Worm (Caenorhabditis elegans) whole organism, young adult: ENCODE results near the gene dhs-16.

Experiments used
- F49E8.2 ChIP-seq: sonication (generic microtip); optimal IDR thresholded peaks from 3 replicates; lab custom pipeline; 2017; ENCODE audit warnings: missing genetic modification characterization, mild to moderate bottlenecking, missing compliant biosample characterization, antibody characterized with exemption, moderate library complexity; ENCODE audit not compliant: insufficient read depth
- akir-1 ChIP-seq: fragments of 200-800 bp; sonication (Bioruptor generic); optimal IDR thresholded peaks from 2 replicates; lab custom pipeline; 2018; ENCODE audit warnings: mild to moderate bottlenecking, missing genetic modification characterization, moderate library complexity, missing compliant biosample characterization
- ama-1 ChIP-seq, 3 experiments: fragments of 150-350 bp in 1 of 3; sonication (generic microtip) in 2 of 3; optimal IDR thresholded peaks; 2 replicates each; lab custom pipeline; 2014 to 2018; ENCODE audit warnings: missing biosample characterization in 2 of 3, missing genetic modification characterization in 2 of 3, missing genetic modification reagents in 2 of 3
- ceh-79 ChIP-seq: sonication (generic microtip); optimal IDR thresholded peaks from 2 replicates; lab custom pipeline; 2017; ENCODE audit warnings: mild to moderate bottlenecking, missing genetic modification characterization, missing compliant biosample characterization
- ceh-91 ChIP-seq: fragments of 200-800 bp; sonication (Bioruptor generic); IDR thresholded peaks from 2 replicates; pipeline ENCODE4 v1.3.6; 2022; ENCODE audit warnings: missing genetic modification reagents, missing genetic modification characterization, missing compliant biosample characterization
- egl-44 ChIP-seq: fragments of 200-800 bp; sonication (Bioruptor generic); IDR thresholded peaks from 2 replicates; pipeline ENCODE4 v1.3.6; 2022; ENCODE audit warnings: missing genetic modification reagents, missing genetic modification characterization, missing compliant biosample characterization
- lin-26 ChIP-seq: fragments of 200-800 bp; sonication (Bioruptor generic); IDR thresholded peaks from 2 replicates; pipeline ENCODE4 v1.3.6; 2022; ENCODE audit warnings: missing genetic modification reagents, missing genetic modification characterization, missing compliant biosample characterization
- lin-40 ChIP-seq: sonication (generic microtip); optimal IDR thresholded peaks from 2 replicates; lab custom pipeline; 2016; ENCODE audit warnings: missing genetic modification characterization, mild to moderate bottlenecking, missing compliant biosample characterization, missing genotype, missing genetic modification reagents
- lsy-27 ChIP-seq: sonication (generic microtip); optimal IDR thresholded peaks from 2 replicates; lab custom pipeline; 2017; ENCODE audit warnings: missing genetic modification characterization, mild to moderate bottlenecking, missing compliant biosample characterization, antibody characterized with exemption, missing genotype, borderline replicate concordance; ENCODE audit not compliant: insufficient read depth
- nfya-2 ChIP-seq: fragments of 200-800 bp; sonication (Bioruptor generic); IDR thresholded peaks from 2 replicates; pipeline ENCODE4 v1.3.6; 2022; ENCODE audit warnings: missing genetic modification reagents, missing genetic modification characterization, missing compliant biosample characterization
- unc-62 ChIP-seq: fragments of 150-350 bp; optimal IDR thresholded peaks from 2 replicates; lab custom pipeline; 2014; ENCODE audit warnings: missing biosample characterization, missing genetic modification reagents, missing genetic modification characterization

DNA sequence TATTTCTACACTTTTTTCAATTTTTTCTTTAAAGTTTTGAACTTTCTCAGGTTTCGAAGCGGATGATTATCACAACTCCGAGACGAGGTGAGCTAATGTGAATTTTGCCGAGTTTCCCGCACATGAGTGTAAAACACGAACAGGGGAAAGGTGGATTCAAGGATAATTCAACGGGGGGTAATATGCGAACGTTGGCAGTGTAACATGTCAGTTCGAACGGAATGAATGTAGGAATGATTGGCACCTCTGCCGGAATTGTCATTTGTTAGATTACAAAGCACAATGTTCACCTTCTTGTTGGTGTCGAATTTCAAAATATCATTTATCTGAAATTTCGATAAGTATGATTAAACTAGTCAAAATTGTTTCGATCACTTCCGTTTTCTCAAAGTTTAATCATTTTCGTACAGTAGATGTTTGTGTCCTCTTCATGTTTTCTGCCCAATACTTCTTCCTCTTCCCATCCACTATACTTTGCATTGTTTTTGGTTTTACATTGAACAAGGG is 35.5 kb downstream of the dhs-16 start, which contains the start of gene picc-1:
- no peak for TF ChIP-seq ceh-79
- no peak for TF ChIP-seq lsy-27 (tag; lab: Kevin White, UChicago)
- TF ChIP-seq lin-26 (GFP tag; lab: Robert Waterston, UW) = no peak
- peak; percentile 25 for TF ChIP-seq lin-40 (tag; lab: Kevin White, UChicago)
- TF ChIP-seq akir-1 (GFP tag; lab: Kevin White, UChicago) = no peak
- TF ChIP-seq nfya-2 (GFP tag; lab: Robert Waterston, UW) = no peak
- no peak for TF ChIP-seq ama-1 (optimal IDR thresholded peaks at IDR 0.05; lab: Kevin White, UChicago)
- no peak for TF ChIP-seq ama-1 (GFP tag; optimal IDR thresholded peaks at IDR 0.05; lab: Kevin White, UChicago)
- TF ChIP-seq ceh-91 = no peak
- no peak for TF ChIP-seq F49E8.2 (tag; lab: Kevin White, UChicago)
- TF ChIP-seq egl-44 (GFP tag; lab: Robert Waterston, UW) = no peak
- TF ChIP-seq unc-62 (GFP tag; lab: Kevin White, UChicago) = no peak
